Worm (Caenorhabditis elegans) whole organism, late embryonic: ENCODE data around the gene rps-12.

Experiments
- ceh-30 ChIP-seq: fragments of 150-350 bp; optimal IDR thresholded peaks from 2 replicates; lab custom pipeline; 2014; ENCODE audit warnings: missing biosample characterization, missing genetic modification characterization
- ceh-48 ChIP-seq: sonication (generic microtip); optimal IDR thresholded peaks from 2 replicates; lab custom pipeline; 2016; ENCODE audit warnings: missing genetic modification characterization, inconsistent platforms, missing compliant biosample characterization
- syd-9 ChIP-seq: sonication (generic microtip); optimal IDR thresholded peaks from 2 replicates; lab custom pipeline; 2016; ENCODE audit warnings: mild to moderate bottlenecking, missing genetic modification characterization, moderate library complexity, missing compliant biosample characterization

ce11 chrIII:5711242-5711641, 32.1 kb downstream of the rps-12 start, which contains the start of gene rbm-26:
- no peak for TF ChIP-seq syd-9 (tag; lab: Kevin White, UChicago)
- no peak for TF ChIP-seq ceh-30
- no peak for TF ChIP-seq ceh-48 (tag; lab: Kevin White, UChicago)
